Worm (Caenorhabditis elegans) whole organism, L2 larva: Measurements from ENCODE around the gene ifbp-1.

Experiments used
- C34F6.9 ChIP-seq: fragments of 150-350 bp; optimal IDR thresholded peaks from 2 replicates; lab custom pipeline; 2014; ENCODE audit warnings: missing biosample characterization, missing genetic modification characterization
- aly-2 ChIP-seq: fragments of 150-350 bp; optimal IDR thresholded peaks from 2 replicates; lab custom pipeline; 2014; ENCODE audit warnings: missing biosample characterization, missing genetic modification characterization
- ama-1 ChIP-seq: fragments of 150-350 bp; optimal IDR thresholded peaks from 2 replicates; lab custom pipeline; 2018; ENCODE audit warnings: inconsistent platforms
- ceh-82 ChIP-seq: fragments of 150-350 bp; optimal IDR thresholded peaks from 2 replicates; lab custom pipeline; 2014; ENCODE audit warnings: missing biosample characterization, missing genetic modification characterization
- egl-27 ChIP-seq: sonication (generic microtip); optimal IDR thresholded peaks from 3 replicates; lab custom pipeline; 2017; ENCODE audit warnings: missing biosample characterization, missing genetic modification reagents, missing genetic modification characterization
- elt-3 ChIP-seq: sonication (generic microtip); optimal IDR thresholded peaks from 2 replicates; lab custom pipeline; 2017; ENCODE audit warnings: missing biosample characterization, missing genetic modification characterization
- fos-1 ChIP-seq: fragments of 150-350 bp; optimal IDR thresholded peaks from 2 replicates; lab custom pipeline; 2014; ENCODE audit warnings: missing biosample characterization, missing genetic modification characterization
- mdl-1 ChIP-seq, 2 experiments: fragments of 150-350 bp in 1 of 2; sonication (generic microtip) in 1 of 2; optimal IDR thresholded peaks; 2 replicates each; lab custom pipeline; 2017; ENCODE audit warnings: missing biosample characterization in 2 of 2, missing genetic modification characterization in 2 of 2
- nhr-10 ChIP-seq: sonication (generic microtip); optimal IDR thresholded peaks from 2 replicates; lab custom pipeline; 2017; ENCODE audit warnings: missing biosample characterization, missing genetic modification characterization
- nhr-11 ChIP-seq: fragments of 150-350 bp; optimal IDR thresholded peaks from 2 replicates; lab custom pipeline; 2014; ENCODE audit warnings: missing biosample characterization, missing genetic modification characterization
- nhr-237 ChIP-seq: fragments of 150-350 bp; optimal IDR thresholded peaks from 2 replicates; lab custom pipeline; 2014; ENCODE audit warnings: missing biosample characterization, missing genetic modification characterization
- snpc-4 ChIP-seq: fragments of 150-350 bp; optimal IDR thresholded peaks from 2 replicates; lab custom pipeline; 2014; ENCODE audit warnings: missing biosample characterization, missing genetic modification characterization
- unc-39 ChIP-seq: fragments of 150-350 bp; optimal IDR thresholded peaks from 2 replicates; lab custom pipeline; 2014; ENCODE audit warnings: missing biosample characterization, missing genetic modification characterization
- unc-62 ChIP-seq: fragments of 150-350 bp; optimal IDR thresholded peaks from 2 replicates; lab custom pipeline; 2014; ENCODE audit warnings: missing biosample characterization, missing genetic modification reagents, missing genetic modification characterization

- TF ChIP-seq fos-1 (tag; lab: Kevin White, UChicago): no peak
- TF ChIP-seq ama-1 (lab: Kevin White, UChicago): no peak
- TF ChIP-seq egl-27 (tag; lab: Kevin White, UChicago): no peak
- no peak for TF ChIP-seq elt-3
- TF ChIP-seq nhr-11 (tag; lab: Kevin White, UChicago): no peak
- TF ChIP-seq nhr-237 (tag; lab: Kevin White, UChicago): no peak
- TF ChIP-seq unc-39 (tag; lab: Kevin White, UChicago): no peak
- TF ChIP-seq mdl-1 (tag; optimal IDR thresholded peaks at IDR 0.05; lab: Kevin White, UChicago): no peak
- TF ChIP-seq nhr-10: no peak
- no peak for TF ChIP-seq aly-2 (tag; lab: Kevin White, UChicago)
- no peak for TF ChIP-seq snpc-4 (tag; lab: Kevin White, UChicago)
- TF ChIP-seq unc-62 (GFP tag; lab: Kevin White, UChicago): no peak
- TF ChIP-seq ceh-82 (tag; lab: Kevin White, UChicago): no peak
- no peak for TF ChIP-seq C34F6.9
Observed at ce11 chrV:13417513-13417912, 37.5 kb upstream of the ifbp-1 start, which contains the start of gene F53F1.6.
